Worm (Caenorhabditis elegans): ENCODE results near the gene frpr-8.
A peak's percentile ranks its signal among the peaks of the same experiment; 100 is the strongest.

frpr-8 gene

ce11 chrX:8737801-8738200 is 40.2 kb downstream of the frpr-8 start:
- TF ChIP-seq daf-19 (GFP tag; conservative IDR thresholded peaks at IDR 0.05) = no peak

DNA sequence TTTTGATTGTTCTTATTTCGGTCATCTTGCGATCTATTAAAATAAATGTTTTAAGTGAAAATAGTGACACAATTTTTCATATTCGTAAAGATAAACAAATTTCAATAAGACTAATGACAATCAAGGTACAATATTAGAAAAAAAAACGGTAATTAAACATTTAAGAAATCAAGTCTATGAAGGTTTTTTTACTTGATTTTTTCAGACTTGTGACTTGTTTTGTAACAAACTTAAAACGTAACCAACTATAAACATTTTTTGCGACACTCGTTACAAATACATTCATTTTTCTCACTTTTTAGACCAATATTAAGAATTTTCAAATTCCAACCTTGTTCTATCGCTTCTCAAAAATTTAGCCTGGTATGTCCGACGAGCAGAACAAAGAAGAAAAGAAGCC is 41.8 kb downstream of the frpr-8 start, which contains the start of gene M02D8.2:
TSS of gene M02D8.2 (plus strand) at position 301 of the 400 bp plus-strand sequence.
- no peak for TF ChIP-seq nhr-48 (tag; optimal IDR thresholded peaks at IDR 0.05)
- TF ChIP-seq aha-1 (tag) = peak; percentile 65
- no peak for TF ChIP-seq ama-1 (optimal IDR thresholded peaks at IDR 0.05)

DNA sequence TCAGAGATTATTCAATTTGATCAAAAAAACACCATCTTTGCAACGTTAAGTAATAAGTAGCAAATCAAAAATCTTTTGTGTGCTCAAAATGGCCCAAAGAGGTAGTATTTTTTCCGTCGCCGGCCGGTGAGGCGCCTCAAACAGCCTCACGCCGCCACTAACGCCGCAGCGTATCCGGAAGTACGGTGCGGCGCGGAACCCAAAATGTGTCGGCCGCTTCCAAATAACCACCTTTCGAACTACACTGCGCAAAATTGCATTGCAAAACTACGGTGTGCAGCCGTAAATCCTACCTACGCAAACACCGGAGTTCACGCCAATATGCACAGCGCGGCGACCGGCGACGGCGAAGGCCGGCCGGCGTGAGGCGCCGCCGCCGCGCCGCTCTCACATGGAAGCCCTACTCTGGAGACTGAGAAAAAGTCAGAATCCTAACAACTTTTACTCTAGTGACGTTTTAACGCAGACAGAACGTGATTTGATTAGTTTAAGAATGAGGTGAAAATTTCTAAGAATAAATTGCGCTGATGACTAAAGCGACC is 44.1 kb downstream of the frpr-8 start:
- TF ChIP-seq zfp-2 (tag; optimal IDR thresholded peaks at IDR 0.05) (no peak), nhr-42 (GFP tag; IDR thresholded peaks at IDR 0.05) (0 out of 2 replicates have a peak, but pooled peaks have one; percentile 24), nhr-28 (tag; optimal IDR thresholded peaks at IDR 0.05) (no peak), dpl-1 (GFP tag; optimal IDR thresholded peaks at IDR 0.05) (no peak), Y48G9A.11 (GFP tag; IDR thresholded peaks at IDR 0.05) (0 out of 2 replicates have a peak, but pooled peaks have one; percentile 26), snpc-1.2 (GFP tag; IDR thresholded peaks at IDR 0.05) (peak; percentile 49; the same call in 1 of the 2 replicates), F10B5.3 (tag; optimal IDR thresholded peaks at IDR 0.05) (peak; percentile 54), set-16 (GFP tag; IDR thresholded peaks at IDR 0.05) (peak; percentile 88), tag-97 (GFP tag; IDR thresholded peaks at IDR 0.05) (no peak), zfp-3 (GFP tag; conservative IDR thresholded peaks at IDR 0.05) (no peak), lin-39 (tag; optimal IDR thresholded peaks at IDR 0.05) (no peak), D1046.2 (GFP tag; IDR thresholded peaks at IDR 0.05) (0 out of 2 replicates have a peak, but pooled peaks have one; percentile 25), ceh-20 (GFP tag; IDR thresholded peaks at IDR 0.05) (no peak)

ce11 chrX:8742896-8743295 is 45.3 kb downstream of the frpr-8 start, which contains the start of gene M02D8.7:
Gene M02D8.7 (minus strand): TSS chrX:8742996.
- no peak for TF ChIP-seq lim-7 (GFP tag; IDR thresholded peaks at IDR 0.05)

ce11 chrX:8744192-8744985 is 46.8 kb downstream of the frpr-8 start:
- TF ChIP-seq zip-2 (tag; optimal IDR thresholded peaks at IDR 0.05) (no peak), fkh-10 (GFP tag; optimal IDR thresholded peaks at IDR 0.05) (no peak), lin-13 (GFP tag; optimal IDR thresholded peaks at IDR 0.05) (no peak), hif-1 (tag; optimal IDR thresholded peaks at IDR 0.05) (no peak), nhr-102 (tag; optimal IDR thresholded peaks at IDR 0.05) (no peak), D1046.2 (GFP tag; IDR thresholded peaks at IDR 0.05) (no peak), snpc-1.2 (GFP tag; IDR thresholded peaks at IDR 0.05) (no peak), snpc-4 (tag; optimal IDR thresholded peaks at IDR 0.05) (no peak), mes-2 (tag; optimal IDR thresholded peaks at IDR 0.05; ENCODE audit: poor library complexity, severe bottlenecking) (no peak), unc-39 (tag; optimal IDR thresholded peaks at IDR 0.05) (no peak)

DNA sequence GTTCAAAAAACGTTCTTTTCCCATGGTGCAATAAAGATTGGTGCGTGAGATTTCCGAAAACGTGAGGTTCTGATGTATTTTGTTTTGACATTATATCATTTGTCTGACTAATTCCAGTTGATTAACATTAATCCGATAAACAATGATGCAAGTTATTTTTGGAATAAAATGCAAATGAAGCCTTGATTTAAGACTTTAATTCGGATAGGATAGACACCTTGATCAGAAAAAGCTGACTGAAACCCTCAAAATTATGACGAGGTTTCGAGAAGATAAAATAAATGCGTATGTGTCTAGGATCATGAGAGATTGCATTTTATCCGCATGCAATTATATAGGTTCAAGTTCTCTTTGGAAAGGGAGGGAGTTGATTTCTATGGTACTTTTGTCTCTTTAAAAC is 47.9 kb downstream of the frpr-8 start:
- no peak for TF ChIP-seq ceh-62 (tag; optimal IDR thresholded peaks at IDR 0.05)
- no peak for TF ChIP-seq daf-12 (tag; optimal IDR thresholded peaks at IDR 0.05)
- no peak for TF ChIP-seq mdt-29 (GFP tag; IDR thresholded peaks at IDR 0.05)
- TF ChIP-seq lin-39 (tag; optimal IDR thresholded peaks at IDR 0.05) = no peak

- no peak for TF ChIP-seq ama-1 (optimal IDR thresholded peaks at IDR 0.05)
- peak; percentile 95 for TF ChIP-seq nhr-28 (tag; optimal IDR thresholded peaks at IDR 0.05)
- TF ChIP-seq Y105C5A.15 (GFP tag; IDR thresholded peaks at IDR 0.05) = no peak
- no peak for TF ChIP-seq dmd-8 (GFP tag; IDR thresholded peaks at IDR 0.05)
- TF ChIP-seq lsy-2 (tag; optimal IDR thresholded peaks at IDR 0.05) = peak in 1 of 2 experiments; percentile 25
- no peak for TF ChIP-seq jun-1 (tag; optimal IDR thresholded peaks at IDR 0.05)
- TF ChIP-seq attf-4 (tag; optimal IDR thresholded peaks at IDR 0.05) = no peak
- TF ChIP-seq snpc-4 (tag; optimal IDR thresholded peaks at IDR 0.05) = no peak
- peak; percentile 31 for TF ChIP-seq T20F7.1 (GFP tag; optimal IDR thresholded peaks at IDR 0.05)
- no peak for TF ChIP-seq fos-1 (tag; optimal IDR thresholded peaks at IDR 0.05)
- peak; percentile 49 for TF ChIP-seq nhr-10 (tag; optimal IDR thresholded peaks at IDR 0.05)
- peak; percentile 87 for TF ChIP-seq pqm-1 (tag; optimal IDR thresholded peaks at IDR 0.05)
- TF ChIP-seq ces-1 (GFP tag; optimal IDR thresholded peaks at IDR 0.05) = no peak
- TF ChIP-seq zag-1 (tag; optimal IDR thresholded peaks at IDR 0.05) = no peak
- no peak for TF ChIP-seq Y5F2A.4 (GFP tag; optimal IDR thresholded peaks at IDR 0.05)
Observed at ce11 chrX:8750209-8750608, 52.6 kb downstream of the frpr-8 start.
